Worm (Caenorhabditis elegans) whole organism, mixed stage, embryonic: ENCODE data around the gene rev-1.

Source experiments
- bed-3 ChIP-seq: fragments of 200-800 bp; sonication (Bioruptor generic); optimal IDR thresholded peaks from 3 replicates; lab custom pipeline; 2018; ENCODE audit warnings: mild to moderate bottlenecking, missing genetic modification characterization, moderate library complexity, missing compliant biosample characterization
- blmp-1 ChIP-seq: fragments of 150-350 bp; optimal IDR thresholded peaks from 2 replicates; lab custom pipeline; 2014; ENCODE audit warnings: missing biosample characterization, missing genetic modification characterization
- ceh-39 ChIP-seq: fragments of 150-350 bp; optimal IDR thresholded peaks from 2 replicates; lab custom pipeline; 2014; ENCODE audit warnings: missing biosample characterization, missing genetic modification characterization
- cnd-1 ChIP-seq: fragments of 200-800 bp; sonication (Bioruptor generic); optimal IDR thresholded peaks from 2 replicates; lab custom pipeline; 2018; ENCODE audit warnings: mild to moderate bottlenecking, missing genetic modification characterization, missing compliant biosample characterization
- drap-1 ChIP-seq: fragments of 200-800 bp; sonication (Bioruptor generic); optimal IDR thresholded peaks from 3 replicates; lab custom pipeline; 2018; ENCODE audit warnings: mild to moderate bottlenecking, missing genetic modification characterization, missing compliant biosample characterization
- elt-1 ChIP-seq: sonication (generic microtip); optimal IDR thresholded peaks from 2 replicates; lab custom pipeline; 2017; ENCODE audit warnings: missing genetic modification characterization, mild to moderate bottlenecking, missing compliant biosample characterization, antibody characterized with exemption, moderate library complexity, borderline replicate concordance; ENCODE audit not compliant: insufficient read depth
- elt-3 ChIP-seq: fragments of 150-350 bp; optimal IDR thresholded peaks from 2 replicates; lab custom pipeline; 2014; ENCODE audit warnings: missing biosample characterization, missing genetic modification characterization
- flh-1 ChIP-seq: fragments of 200-800 bp; sonication (Bioruptor generic); optimal IDR thresholded peaks from 2 replicates; lab custom pipeline; 2018; ENCODE audit warnings: mild to moderate bottlenecking, missing genetic modification characterization, moderate library complexity, missing compliant biosample characterization
- ham-2 ChIP-seq: fragments of 200-800 bp; sonication (Bioruptor generic); optimal IDR thresholded peaks from 2 replicates; lab custom pipeline; 2018; ENCODE audit warnings: mild to moderate bottlenecking, missing genetic modification characterization, missing compliant biosample characterization
- lin-13 ChIP-seq: fragments of 150-350 bp; optimal IDR thresholded peaks from 2 replicates; lab custom pipeline; 2014; ENCODE audit warnings: missing biosample characterization, missing genetic modification characterization
- mab-5 ChIP-seq: fragments of 150-350 bp; optimal IDR thresholded peaks from 2 replicates; lab custom pipeline; 2014; ENCODE audit warnings: missing biosample characterization, missing genetic modification characterization
- mls-2 ChIP-seq: sonication (generic microtip); optimal IDR thresholded peaks from 2 replicates; lab custom pipeline; 2016; ENCODE audit warnings: mild to moderate bottlenecking, missing genetic modification characterization, moderate library complexity, missing compliant biosample characterization
- nhr-12 ChIP-seq: fragments of 150-350 bp; optimal IDR thresholded peaks from 2 replicates; lab custom pipeline; 2014; ENCODE audit warnings: missing biosample characterization, missing genetic modification characterization
- nhr-237 ChIP-seq: fragments of 150-350 bp; optimal IDR thresholded peaks from 2 replicates; lab custom pipeline; 2014; ENCODE audit warnings: missing biosample characterization, missing genetic modification characterization
- nhr-76 ChIP-seq: sonication (generic microtip); optimal IDR thresholded peaks from 2 replicates; lab custom pipeline; 2017; ENCODE audit warnings: missing biosample characterization, missing genetic modification characterization
- snpc-4 ChIP-seq: fragments of 150-350 bp; optimal IDR thresholded peaks from 2 replicates; lab custom pipeline; 2014; ENCODE audit warnings: missing biosample characterization, missing genetic modification characterization
- sptf-1 ChIP-seq: sonication (generic microtip); optimal IDR thresholded peaks from 2 replicates; lab custom pipeline; 2017; ENCODE audit warnings: mild to moderate bottlenecking, missing genetic modification characterization, moderate library complexity, missing compliant biosample characterization
- unc-39 ChIP-seq: fragments of 150-350 bp; optimal IDR thresholded peaks from 2 replicates; lab custom pipeline; 2014; ENCODE audit warnings: missing biosample characterization, missing genetic modification characterization
- ztf-11 ChIP-seq: fragments of 150-350 bp; optimal IDR thresholded peaks from 2 replicates; lab custom pipeline; 2014; ENCODE audit warnings: missing biosample characterization, missing genetic modification characterization

The rev-1 gene

ce11 chrII:7945168-7945567 lies 44.7 kb downstream of the rev-1 start, which contains the start of gene dbt-1 (continued):
- TF ChIP-seq ztf-11 (tag; lab: Kevin White, UChicago) (no peak), blmp-1 (tag; lab: Kevin White, UChicago) (no peak)

DNA sequence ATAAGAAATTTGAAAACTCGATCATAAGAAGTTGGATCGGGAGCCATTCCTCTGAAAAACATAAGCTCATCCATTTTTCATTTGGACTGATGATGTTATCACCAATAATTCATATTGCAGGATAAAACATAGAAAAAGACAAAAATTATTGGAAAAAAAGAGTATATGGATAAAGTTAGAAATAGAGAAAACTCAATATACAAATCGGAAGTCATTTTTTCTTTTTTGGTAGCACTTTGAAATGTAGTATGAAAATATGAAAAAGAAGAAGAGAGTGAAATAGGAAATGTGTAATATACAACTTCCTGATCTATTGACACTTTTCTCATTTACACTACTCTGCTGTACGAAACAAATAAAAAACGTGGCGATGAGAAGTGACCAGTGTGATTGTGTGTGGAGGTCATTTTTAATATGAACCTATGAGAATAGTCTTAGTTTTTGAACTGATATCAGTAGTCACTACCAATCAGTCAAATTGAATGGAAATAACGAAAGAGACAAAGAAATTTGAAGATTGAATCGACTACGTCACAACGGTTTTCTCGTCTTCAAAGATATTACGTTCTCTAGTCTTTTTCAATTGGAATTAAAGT lies 46.5 kb downstream of the rev-1 start, which contains the start of gene ZK669.5:
Gene ZK669.5, minus strand, starts transcription at position 51 of the 596 bp plus-strand sequence.
- TF ChIP-seq ham-2 (GFP tag; lab: Kevin White, UChicago) = no peak

ce11 chrII:7948278-7948677 lies 47.9 kb downstream of the rev-1 start:
- no peak for TF ChIP-seq snpc-4 (tag; lab: Kevin White, UChicago)
- TF ChIP-seq lin-13 (tag; lab: Kevin White, UChicago) = no peak
- no peak for TF ChIP-seq mab-5 (tag; lab: Kevin White, UChicago)
- no peak for TF ChIP-seq nhr-76 (tag; lab: Kevin White, UChicago)
- TF ChIP-seq mls-2 (tag; lab: Kevin White, UChicago) = no peak
- TF ChIP-seq nhr-237 (tag; lab: Kevin White, UChicago) = no peak
- TF ChIP-seq elt-3 (tag; lab: Kevin White, UChicago) = no peak
- no peak for TF ChIP-seq ceh-39 (tag; lab: Kevin White, UChicago)
- TF ChIP-seq ham-2 (GFP tag; lab: Kevin White, UChicago) = no peak
- no peak for TF ChIP-seq nhr-12 (tag; lab: Kevin White, UChicago)
- no peak for TF ChIP-seq bed-3 (GFP tag; lab: Kevin White, UChicago)
- TF ChIP-seq drap-1 (GFP tag; lab: Kevin White, UChicago) = no peak
- TF ChIP-seq unc-39 (tag; lab: Kevin White, UChicago) = no peak
- TF ChIP-seq flh-1 (GFP tag; lab: Kevin White, UChicago) = no peak
- TF ChIP-seq cnd-1 (tag; lab: Kevin White, UChicago) = no peak
- TF ChIP-seq elt-1 (tag; lab: Kevin White, UChicago) = no peak
- TF ChIP-seq ztf-11 (tag; lab: Kevin White, UChicago) = no peak
- no peak for TF ChIP-seq sptf-1 (tag; lab: Kevin White, UChicago)
- TF ChIP-seq, all 35 proteins: peak for 0
